Worm (Caenorhabditis elegans) whole organism, dauer: ENCODE data around the gene C49F8.14.

Experiments
- unc-62 ChIP-seq: sonication (generic microtip); optimal IDR thresholded peaks from 2 replicates; lab custom pipeline; 2017; ENCODE audit warnings: missing biosample characterization, missing genetic modification reagents, missing genetic modification characterization

The C49F8.14 gene

DNA sequence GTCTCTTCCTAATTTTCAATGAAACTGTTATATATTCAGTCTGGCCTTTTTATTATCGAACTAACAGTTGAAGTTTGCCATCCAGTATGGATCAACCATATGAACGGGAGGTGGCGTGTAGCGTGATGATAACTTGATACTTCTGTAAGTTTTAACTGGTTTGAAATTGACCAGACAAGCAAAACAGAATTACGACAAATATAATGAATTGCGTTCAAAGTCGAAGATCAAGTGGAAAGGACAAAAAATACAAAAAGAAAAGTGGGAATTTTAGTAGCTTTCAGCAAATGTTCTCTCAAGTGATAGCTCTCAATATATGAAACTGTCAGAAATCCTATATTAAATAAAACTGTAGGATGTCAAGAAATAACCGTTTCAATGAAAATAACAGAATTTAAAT, at the start of gene C49F8.14, which contains the start of gene gem-1:
C49F8.14 (minus strand) TSS at position 99 of the 400 bp plus-strand sequence.
gem-1 (minus strand) TSS at position 142 of the 400 bp plus-strand sequence.
- no peak for TF ChIP-seq unc-62

DNA sequence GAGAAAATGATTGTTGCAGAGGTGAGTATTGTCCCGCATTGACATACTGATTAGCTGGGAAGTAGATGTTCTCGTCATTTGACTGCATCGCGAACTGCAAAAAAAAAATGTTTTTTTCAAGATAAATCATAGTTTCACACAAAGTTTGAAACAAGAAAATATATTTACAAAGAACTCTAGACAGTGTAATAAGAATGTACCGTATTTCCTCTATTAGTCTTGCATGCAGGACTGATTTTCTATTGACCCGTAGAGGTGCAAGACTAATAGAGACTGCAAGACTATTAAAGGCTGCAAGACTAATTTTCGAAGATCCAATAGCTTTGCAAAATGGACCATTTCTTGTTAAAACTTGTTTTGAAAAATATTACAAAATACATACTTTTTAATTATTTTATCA, 46.6 kb upstream of the C49F8.14 start, which contains the start of gene fkh-3:
fkh-3 (minus strand) TSS at position 101 of the 400 bp plus-strand sequence.
- no peak for TF ChIP-seq unc-62

DNA sequence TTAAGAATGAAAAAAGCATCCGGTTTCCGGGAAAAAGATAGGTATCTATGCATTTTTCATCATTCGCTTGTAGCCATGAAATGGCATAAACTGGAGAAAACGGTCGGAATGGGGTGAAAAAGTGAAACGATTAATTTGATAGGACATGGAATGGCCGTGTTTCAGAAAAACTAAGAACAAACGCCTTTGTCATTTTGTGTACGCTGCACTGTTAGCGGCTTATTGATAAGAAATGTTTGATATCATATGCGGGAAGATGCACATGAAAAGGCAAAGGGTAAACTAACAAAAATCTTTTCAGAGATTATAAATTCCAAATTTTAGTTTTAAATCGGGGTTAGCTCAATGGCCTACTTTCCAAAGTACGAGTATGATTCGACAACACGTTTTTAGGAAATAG, 44.3 kb upstream of the C49F8.14 start:
- no peak for TF ChIP-seq unc-62

DNA sequence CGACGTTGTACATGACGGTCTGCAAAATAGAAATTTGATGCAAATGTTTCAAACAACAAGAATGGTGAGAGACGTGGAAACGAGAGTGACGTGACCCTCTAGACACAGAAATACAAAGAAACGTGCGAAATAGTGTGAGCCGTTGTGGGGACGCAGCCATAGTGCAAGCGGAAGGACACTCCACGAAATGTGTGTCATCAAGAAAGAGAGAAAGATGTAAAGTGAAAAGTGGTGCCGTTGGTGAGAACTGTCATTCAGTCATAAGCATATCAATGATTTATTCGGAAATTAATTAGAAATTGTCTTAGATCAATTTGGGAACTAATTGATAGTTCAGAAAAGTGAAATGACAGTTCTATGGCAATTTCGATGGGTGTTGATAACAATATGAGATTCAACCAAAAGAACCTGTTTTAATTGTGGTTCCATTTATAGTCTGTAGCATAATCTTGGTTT, 43.2 kb upstream of the C49F8.14 start, which contains the start of gene C29F7.3:
C29F7.3 (minus strand) TSS at position 51 of the 456 bp plus-strand sequence.
- no peak for TF ChIP-seq unc-62

DNA sequence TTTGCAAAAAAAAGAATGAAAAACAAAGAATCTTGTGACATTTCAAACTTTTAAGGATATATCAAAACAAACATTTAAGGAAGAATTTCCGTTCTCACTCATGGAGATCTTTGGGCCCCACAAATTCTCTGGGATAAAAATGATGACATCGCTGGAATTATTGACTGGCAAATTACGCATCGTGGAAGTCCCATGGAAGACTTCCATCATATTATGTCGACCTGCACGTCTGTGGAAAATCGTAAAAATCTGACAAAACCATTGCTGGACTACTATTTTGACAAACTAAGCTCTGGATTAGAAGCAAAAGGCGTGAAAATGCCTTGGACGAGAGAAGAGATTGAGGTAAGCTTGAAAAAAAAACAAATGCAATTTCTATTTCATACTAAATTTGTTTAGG, 40.7 kb upstream of the C49F8.14 start:
- TF ChIP-seq unc-62: no peak

DNA sequence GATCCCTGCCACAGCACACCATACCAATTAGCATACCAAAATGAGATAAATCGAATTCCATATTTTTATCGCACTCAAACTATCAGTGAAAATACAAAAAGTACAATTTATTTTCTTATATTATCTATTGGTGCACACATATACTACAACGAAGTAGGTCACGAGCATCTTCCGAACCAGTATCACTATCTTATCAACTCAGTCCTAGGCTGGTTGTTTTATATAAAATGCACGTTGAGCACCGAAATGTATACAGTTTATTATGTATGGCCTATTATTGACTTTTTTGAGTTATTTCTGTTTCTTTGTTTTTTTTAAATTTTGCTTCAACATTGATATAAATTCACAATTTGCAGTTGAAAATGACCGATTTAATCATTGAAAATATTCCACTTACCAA, 39.0 kb upstream of the C49F8.14 start, which contains the start of gene C29F7.2:
C29F7.2 (plus strand) TSS at position 357 of the 400 bp plus-strand sequence.
- no peak for TF ChIP-seq unc-62

DNA sequence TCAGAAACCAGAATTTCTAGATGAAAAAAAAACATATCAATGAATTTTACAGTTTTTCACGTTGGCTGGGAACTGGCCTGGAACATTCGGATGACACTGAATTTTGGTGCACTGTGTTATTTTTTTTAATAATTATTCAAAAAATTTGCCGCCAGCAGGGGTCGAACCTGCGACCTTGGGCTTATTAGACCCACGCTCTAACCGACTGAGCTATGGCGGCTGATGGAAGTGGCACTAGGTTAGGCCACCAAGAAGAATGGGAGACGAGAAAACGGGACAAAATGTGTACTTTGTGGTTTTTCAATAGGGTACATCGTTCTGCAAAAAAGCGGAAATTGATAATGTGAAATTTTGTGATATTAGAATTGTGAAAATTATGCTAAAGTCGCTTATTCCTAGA, 38.2 kb upstream of the C49F8.14 start:
- no peak for TF ChIP-seq unc-62

DNA sequence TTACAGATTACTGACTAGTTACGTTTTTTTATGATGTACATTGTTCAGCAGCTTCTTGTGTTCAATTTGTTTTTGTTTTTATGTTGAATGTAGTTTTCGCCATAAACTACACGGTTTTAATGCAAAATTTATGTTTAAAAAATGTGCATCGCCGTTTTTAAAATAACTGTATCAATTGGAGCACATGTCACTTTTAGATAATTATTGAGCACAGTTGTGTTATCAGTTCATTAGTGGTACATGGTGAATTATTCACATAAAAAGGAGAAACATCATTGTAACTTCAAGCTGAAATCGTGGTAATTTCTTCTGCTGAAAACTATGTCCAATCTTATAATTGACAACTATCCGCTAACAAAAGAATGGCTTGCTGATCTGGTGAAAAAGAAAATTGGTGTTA, 35.6 kb upstream of the C49F8.14 start:
- no peak for TF ChIP-seq unc-62

DNA sequence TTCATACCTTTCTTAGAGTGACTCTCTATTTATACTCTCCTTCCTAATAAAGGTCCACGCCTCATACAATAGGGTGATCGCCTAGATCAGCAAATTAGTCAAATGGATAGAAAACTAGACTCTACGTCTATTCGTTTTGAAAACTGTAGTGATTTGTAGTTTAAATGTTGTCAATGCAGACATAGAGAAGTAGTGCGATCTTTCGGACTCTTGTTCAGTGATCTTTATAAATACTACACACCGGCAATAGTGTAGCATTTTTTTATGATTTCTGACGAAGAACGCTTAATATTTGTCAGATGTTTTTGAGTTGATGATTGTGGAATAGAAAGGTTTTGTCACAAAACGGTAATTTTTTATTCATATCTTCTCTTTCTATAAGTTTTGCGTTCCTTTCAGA, 34.6 kb upstream of the C49F8.14 start:
- no peak for TF ChIP-seq unc-62

DNA sequence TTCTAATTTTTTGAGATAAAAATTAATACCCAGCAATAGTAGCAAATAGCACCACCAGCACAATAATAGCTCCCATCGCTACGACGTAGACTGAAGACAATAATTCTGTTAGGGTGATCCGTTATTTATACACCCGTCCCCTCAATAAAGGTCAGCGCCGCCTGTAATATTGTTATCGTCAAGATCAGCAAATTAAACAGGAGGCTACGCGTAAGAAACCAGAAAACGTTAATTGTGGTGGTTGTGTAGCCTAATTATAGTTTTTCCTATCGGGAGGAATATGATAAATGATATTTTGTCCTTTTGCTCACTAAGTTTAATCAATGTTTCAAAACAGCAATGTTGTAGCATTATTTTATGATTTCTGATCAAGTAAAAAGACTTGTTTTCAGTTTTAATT, 32.8 kb upstream of the C49F8.14 start, which contains the start of the genes cyp-13B1 and C29F7.1:
cyp-13B1 (minus strand) TSS at position 101 of the 400 bp plus-strand sequence.
C29F7.1 (plus strand) TSS at position 394 of the 400 bp plus-strand sequence.
- TF ChIP-seq unc-62: no peak

DNA sequence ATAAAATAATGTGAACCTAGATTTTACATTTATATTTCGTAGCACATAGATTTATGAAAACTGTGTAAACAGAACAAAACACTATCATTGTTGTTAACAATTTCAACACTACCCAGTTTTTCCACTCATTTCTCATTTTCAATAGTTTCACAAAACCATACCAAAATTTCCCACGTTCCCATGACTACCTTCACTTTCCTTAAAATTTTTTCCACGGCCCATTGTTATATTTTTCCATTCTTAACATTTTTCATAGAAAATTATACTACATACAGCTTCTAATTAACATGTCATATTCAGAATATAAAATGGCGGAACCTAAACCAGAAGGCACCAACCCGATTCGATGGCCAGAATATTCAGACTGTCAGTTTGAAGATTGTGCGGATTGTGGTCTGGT, 25.0 kb upstream of the C49F8.14 start, which contains the start of gene F02C12.1:
F02C12.1 (plus strand) TSS at position 301 of the 400 bp plus-strand sequence.
- TF ChIP-seq unc-62: no peak

DNA sequence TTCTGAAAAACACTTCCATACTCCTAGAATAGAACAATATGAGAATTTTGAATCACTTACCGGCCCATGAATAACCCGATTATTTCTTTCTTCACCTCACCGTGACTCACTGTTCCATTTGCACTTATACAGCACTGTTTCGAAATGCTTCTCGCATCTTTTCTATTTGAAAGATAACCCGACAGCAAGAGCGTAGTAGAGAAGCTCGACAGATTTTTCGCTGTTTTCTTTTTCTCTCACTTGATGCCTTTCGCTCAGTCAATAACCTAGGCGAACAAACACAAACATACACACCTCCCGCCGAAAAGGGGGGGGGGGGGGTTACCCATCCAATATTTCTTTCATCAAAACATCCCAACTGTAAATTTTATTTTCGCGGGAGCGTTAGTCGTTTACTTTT, 24.6 kb upstream of the C49F8.14 start:
- no peak for TF ChIP-seq unc-62

DNA sequence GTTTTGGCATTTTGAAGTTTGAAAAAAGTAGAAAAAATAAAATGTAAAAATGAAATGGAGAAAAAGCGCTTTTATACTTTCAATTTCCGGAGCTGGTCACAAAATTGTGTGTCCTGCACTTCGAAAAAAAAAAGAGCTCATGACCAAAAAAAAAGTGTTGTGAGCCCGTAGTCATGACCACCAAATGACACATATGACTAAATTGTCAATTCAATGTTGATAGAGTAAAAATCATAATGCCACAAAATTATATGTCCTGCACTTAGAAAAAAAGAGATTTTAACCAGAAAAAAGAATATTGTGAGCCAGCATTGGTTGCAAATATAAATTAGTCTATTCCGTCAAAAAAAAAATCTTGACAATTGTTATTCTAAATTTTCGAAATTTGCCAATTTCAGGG, 22.5 kb upstream of the C49F8.14 start, which contains the start of gene F02C12.2:
F02C12.2 (minus strand) TSS at position 101 of the 400 bp plus-strand sequence.
- TF ChIP-seq unc-62: no peak

DNA sequence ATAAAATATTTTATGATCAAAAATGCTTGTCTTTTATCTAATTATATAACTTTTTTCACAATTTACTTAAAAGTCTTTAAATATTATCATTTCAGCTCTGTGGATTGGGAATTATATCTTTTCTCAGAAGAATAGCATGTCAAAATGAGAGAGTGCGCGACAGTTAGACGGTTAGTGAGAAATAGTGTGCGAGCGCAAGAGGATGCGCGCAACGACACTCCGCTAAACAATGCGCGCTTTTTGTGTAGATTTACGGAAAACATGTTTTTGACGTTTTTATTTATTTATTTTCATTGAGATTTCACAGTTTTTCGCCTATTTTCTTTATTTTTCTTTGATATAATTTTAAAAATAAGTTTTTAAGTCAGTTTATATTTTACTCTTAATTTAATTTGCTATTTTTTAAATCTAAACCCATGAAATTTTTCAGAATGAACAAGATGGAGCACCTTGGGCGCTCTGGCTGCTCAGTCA, 19.8 kb upstream of the C49F8.14 start, which contains the start of gene F02C12.3:
F02C12.3 (plus strand) TSS at position 424 of the 474 bp plus-strand sequence.
- TF ChIP-seq unc-62: no peak

DNA sequence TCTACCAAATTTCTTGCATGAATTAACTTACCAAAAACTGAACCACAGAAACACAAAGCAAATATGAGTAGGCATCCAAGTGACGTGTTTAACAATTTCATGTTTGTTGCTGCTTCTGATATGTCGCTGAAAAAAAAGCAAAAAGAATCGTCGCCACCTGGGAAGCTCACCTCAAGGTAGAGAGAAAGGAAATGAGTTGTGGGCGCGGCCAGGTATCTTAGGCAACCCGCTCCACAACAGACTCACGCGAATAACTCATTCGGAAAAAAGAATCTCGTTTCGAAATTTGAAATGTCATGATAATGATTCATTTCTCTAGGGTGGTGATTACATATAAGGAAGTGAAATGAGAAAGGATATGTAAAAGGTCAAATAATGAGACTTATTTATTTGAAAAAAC, 18.2 kb upstream of the C49F8.14 start, which contains the start of gene irld-2:
irld-2 (minus strand) TSS at position 101 of the 400 bp plus-strand sequence.
- no peak for TF ChIP-seq unc-62

DNA sequence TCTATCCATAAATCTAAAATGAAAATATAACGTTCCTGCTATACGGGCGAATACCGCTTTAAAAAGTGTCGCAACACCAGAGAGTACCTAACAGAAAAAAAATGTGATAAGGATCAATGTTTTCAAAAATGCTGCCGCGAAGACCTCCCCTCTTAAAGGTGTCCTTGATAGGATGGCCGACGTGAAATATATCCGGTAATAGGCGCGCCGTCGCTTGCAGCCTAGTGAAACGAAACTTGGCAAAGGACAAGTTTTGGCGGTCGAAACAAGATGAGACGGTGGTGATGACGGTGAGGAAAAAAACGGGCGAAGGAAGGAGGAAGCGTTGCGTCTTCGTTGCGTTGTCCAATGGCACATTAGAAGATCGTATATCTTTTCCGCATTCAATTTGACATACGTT, 12.1 kb upstream of the C49F8.14 start:
- no peak for TF ChIP-seq unc-62

DNA sequence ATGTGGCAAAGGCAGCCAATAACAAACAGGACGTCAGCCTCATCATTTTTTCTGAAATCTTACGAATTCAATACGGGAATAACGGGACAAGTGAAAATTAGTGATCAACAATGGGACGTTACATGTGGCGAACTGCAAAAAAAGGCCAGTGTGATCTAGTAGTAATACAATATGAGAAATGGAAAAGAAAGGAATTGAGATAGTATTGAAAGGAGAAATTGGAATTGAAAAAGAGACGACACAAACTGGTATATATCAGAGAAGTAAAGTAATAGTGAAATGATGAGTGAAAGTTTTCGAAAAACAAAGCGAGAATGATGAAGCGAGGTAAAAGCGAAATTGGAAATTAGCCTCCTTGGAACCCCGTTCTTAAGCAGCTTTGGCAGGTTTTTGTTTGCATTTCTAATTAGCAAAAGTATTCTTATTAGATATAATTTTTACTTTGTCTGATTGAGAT, 10.8 kb upstream of the C49F8.14 start, which contains the start of gene C49F8.3:
C49F8.3 (minus strand) TSS at position 51 of the 457 bp plus-strand sequence.
- TF ChIP-seq unc-62: no peak

DNA sequence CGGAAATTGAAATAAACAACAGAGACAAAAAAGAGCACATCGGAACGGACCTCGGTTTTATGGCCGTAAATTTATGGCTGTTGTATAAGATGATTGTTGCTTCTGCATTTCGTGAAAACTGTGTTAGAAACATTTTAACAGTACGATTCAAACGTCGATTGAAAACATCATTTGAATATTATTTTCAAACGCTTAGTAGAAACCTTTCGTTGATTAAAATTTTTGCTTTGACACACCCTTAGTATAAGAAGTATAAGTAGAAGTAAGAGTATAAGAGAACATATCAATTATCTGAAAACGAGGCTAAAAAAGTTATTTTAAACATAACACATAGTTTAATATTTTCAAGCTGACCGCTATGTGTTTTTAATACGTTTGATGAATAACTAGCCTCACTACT, 8.0 kb upstream of the C49F8.14 start:
- TF ChIP-seq unc-62: no peak
